Fruit fly (Drosophila melanogaster) Kc167 (cell line): ENCODE measurements around the gene eloF.

ENCODE experiments used
- Sin3A ChIP-seq: fragments of >200 bp; optimal IDR thresholded peaks from 2 replicates; lab custom pipeline; 2018; ENCODE audit warnings: missing external identifiers
- h ChIP-seq: fragments of >200 bp; optimal IDR thresholded peaks from 3 replicates; lab custom pipeline; 2018; ENCODE audit warnings: missing external identifiers
- insv ChIP-seq: fragments of >200 bp; optimal IDR thresholded peaks from 3 replicates; lab custom pipeline; 2018; ENCODE audit warnings: missing external identifiers
- psq ChIP-seq: fragments of >200 bp; optimal IDR thresholded peaks from 2 replicates; lab custom pipeline; 2017; ENCODE audit warnings: missing external identifiers
- ttk ChIP-seq: sonication (Bioruptor generic); optimal IDR thresholded peaks from 2 replicates; lab custom pipeline; 2017; ENCODE audit warnings: missing external identifiers

DNA sequence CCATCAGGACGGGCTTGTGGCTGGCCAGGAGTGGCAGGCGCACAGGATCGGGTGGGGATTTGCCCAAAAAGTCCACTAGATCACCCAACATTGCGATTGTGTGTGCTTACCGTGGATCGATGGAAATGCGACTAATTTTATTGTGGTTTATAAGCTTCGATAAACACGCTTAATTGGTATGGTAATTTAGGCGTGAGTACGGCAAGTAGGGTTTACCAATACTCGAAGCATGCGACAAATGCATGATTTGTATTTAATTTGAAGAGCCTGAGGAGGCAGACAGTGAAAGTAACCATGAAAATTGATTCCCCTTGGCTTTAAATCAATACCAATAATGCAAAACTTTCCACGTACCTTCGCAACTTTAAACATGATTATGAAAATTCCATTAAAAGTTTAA lies 5.8 kb downstream of the eloF start, which contains the start of gene CG9458:
- TF ChIP-seq Sin3A (lab: Kevin White, UChicago) (no peak), psq (lab: Kevin White, UChicago) (no peak), insv (lab: Kevin White, UChicago) (no peak), h (lab: Kevin White, UChicago) (no peak), ttk (no peak)
